Fruit fly (Drosophila melanogaster): Measurements from ENCODE around the gene Sgs8.

The Sgs8 gene

DNA sequence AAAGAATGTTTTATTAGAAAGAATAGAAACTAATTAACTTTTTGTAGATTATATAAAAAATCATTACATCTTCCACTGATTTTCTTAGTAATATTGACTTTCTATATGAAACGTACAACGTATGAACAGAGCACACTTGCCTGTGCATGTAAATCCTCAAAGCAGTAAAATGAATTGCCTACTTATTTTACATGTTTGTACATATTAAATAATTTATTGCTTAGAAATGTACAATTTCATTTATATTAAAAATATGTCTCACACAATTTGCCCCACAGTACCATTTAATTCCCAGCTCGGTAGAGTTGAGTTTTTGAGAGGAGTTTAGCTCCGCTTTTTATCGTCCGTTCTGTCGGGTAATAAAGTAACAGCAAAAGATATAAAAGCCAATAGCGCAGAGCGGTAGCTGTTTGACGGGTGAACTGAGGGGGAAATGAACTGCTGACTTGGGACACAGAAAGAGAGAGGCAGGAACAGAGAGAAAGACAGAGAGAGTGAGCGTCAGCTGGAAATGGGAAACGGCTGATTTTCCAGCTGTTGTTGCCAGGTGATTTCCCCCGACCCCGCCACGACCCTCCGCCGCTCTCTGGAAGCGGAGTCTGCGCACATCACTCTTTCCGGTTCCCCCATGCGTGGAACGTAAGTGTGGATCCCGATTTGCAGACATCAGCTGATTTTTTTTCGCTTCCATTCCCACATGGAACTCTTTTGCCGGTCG lies 15.9 kb downstream of the Sgs8 start (continued):
- TF ChIP-seq CG4424 (GFP tag; optimal IDR thresholded peaks at IDR 0.05) (no peak), CG42726 (GFP tag; IDR thresholded peaks at IDR 0.05; ENCODE audit: partially characterized antibody) (peak; percentile 30; the same call in 1 of the 2 replicates), ewg (GFP tag; optimal IDR thresholded peaks at IDR 0.05) (peak; percentile 93), fru (optimal IDR thresholded peaks at IDR 0.05) (no peak), CG11723 (GFP tag; optimal IDR thresholded peaks at IDR 0.05) (peak; percentile 50), H15 (GFP tag; IDR thresholded peaks at IDR 0.05) (no peak), gce (GFP tag; IDR thresholded peaks at IDR 0.05) (peak; percentile 60; the same call in 1 of the 3 replicates), tll (GFP tag; optimal IDR thresholded peaks at IDR 0.05) (no peak), rib (GFP tag; IDR thresholded peaks at IDR 0.05) (0 out of 2 replicates have a peak, but pooled peaks have one; percentile 16), crp (GFP tag; optimal IDR thresholded peaks at IDR 0.05) (peak; percentile 30 to 90), CG12219 (GFP tag; optimal IDR thresholded peaks at IDR 0.05) (no peak), CG1233 (GFP tag; optimal IDR thresholded peaks at IDR 0.05) (no peak), CG4328 (GFP tag; optimal IDR thresholded peaks at IDR 0.05) (peak; percentile 16), lmd (GFP tag; IDR thresholded peaks at IDR 0.05) (no peak), CG34376 (GFP tag; optimal IDR thresholded peaks at IDR 0.05) (peak; percentile 63), trh (GFP tag; optimal IDR thresholded peaks at IDR 0.05) (no peak), sisA (GFP tag; IDR thresholded peaks at IDR 0.05) (no peak), sqz (GFP tag; optimal IDR thresholded peaks at IDR 0.05) (peak; percentile 30), CG18764 (GFP tag; optimal IDR thresholded peaks at IDR 0.05) (no peak), cas (GFP tag; IDR thresholded peaks at IDR 0.05) (no peak), CG30020 (tag; optimal IDR thresholded peaks at IDR 0.05) (no peak), CG18599 (GFP tag; optimal IDR thresholded peaks at IDR 0.05) (peak; percentile 58), dm (GFP tag; optimal IDR thresholded peaks at IDR 0.05) (no peak), CG34422 (GFP tag; IDR thresholded peaks at IDR 0.05) (peak; percentile 52; the same call in 1 of the 3 replicates), CG15696 (tag; optimal IDR thresholded peaks at IDR 0.05) (no peak), chinmo (GFP tag; IDR thresholded peaks at IDR 0.05; ENCODE audit: partially characterized antibody) (peak; percentile 78; the same call in 2 of the 4 replicates), CG9609 (GFP tag; optimal IDR thresholded peaks at IDR 0.05) (no peak), aop (GFP tag; IDR thresholded peaks at IDR 0.05) (peak; percentile 64; the same call in 1 of the 2 replicates), YL-1 (GFP tag; optimal IDR thresholded peaks at IDR 0.05) (no peak), Bgb (GFP tag; IDR thresholded peaks at IDR 0.05; ENCODE audit: partially characterized antibody) (peak; percentile 31; the same call in 1 of the 2 replicates), fd64A (GFP tag; optimal IDR thresholded peaks at IDR 0.05) (peak; percentile 14), kah (GFP tag; optimal IDR thresholded peaks at IDR 0.05) (peak; percentile 42), cwo (GFP tag; optimal IDR thresholded peaks at IDR 0.05) (no peak), sna (GFP tag; IDR thresholded peaks at IDR 0.05; ENCODE audit: partially characterized antibody) (peak; percentile 47; the same call in 1 of the 2 replicates), crol (GFP tag; IDR thresholded peaks at IDR 0.05) (peak; percentile 96), sr (GFP tag; IDR thresholded peaks at IDR 0.05) (no peak; the same call in 2 of the 3 replicates), nom (GFP tag; optimal IDR thresholded peaks at IDR 0.05) (peak; percentile 84), dimm (GFP tag; IDR thresholded peaks at IDR 0.05) (no peak), CG8290 (GFP tag; optimal IDR thresholded peaks at IDR 0.05) (no peak), CG8290 (tag; optimal IDR thresholded peaks at IDR 0.05) (peak in 1 of 2 experiments; percentile 44), CG12299 (tag; optimal IDR thresholded peaks at IDR 0.05) (peak; percentile 9), ci (GFP tag; IDR thresholded peaks at IDR 0.05) (peak; percentile 76; the same call in 2 of the 3 replicates), CG31365 (tag; optimal IDR thresholded peaks at IDR 0.05) (peak; percentile 40), dysf (GFP tag; IDR thresholded peaks at IDR 0.05) (0 out of 3 replicates have a peak, but pooled peaks have one; percentile 14), onecut (GFP tag; IDR thresholded peaks at IDR 0.05) (peak; percentile 51), CG7786 (GFP tag; optimal IDR thresholded peaks at IDR 0.05) (no peak), CG8478 (optimal IDR thresholded peaks at IDR 0.05) (no peak), CG11398 (GFP tag; optimal IDR thresholded peaks at IDR 0.05) (no peak)
